Worm (Caenorhabditis elegans): ENCODE results near the gene ppt-1.
"Not testable (repeated sequence)": the region's sequence is repeated elsewhere in the genome, so short reads cannot be mapped to it uniquely, and the experiment has no call there.

Gene ppt-1

ce11 chrV:6602556-6603062 lies 23.5 kb downstream of the ppt-1 start, which contains the start of gene ZK1055.6:
Gene ZK1055.6, minus strand, starts transcription at chrV:6602606.
- no peak for TF ChIP-seq dao-5 (tag; optimal IDR thresholded peaks at IDR 0.05)
- TF ChIP-seq W03F9.2 (tag; optimal IDR thresholded peaks at IDR 0.05): no peak
- no peak for TF ChIP-seq him-1 (tag; optimal IDR thresholded peaks at IDR 0.05)

ce11 chrV:6593700-6594244 lies 32.4 kb downstream of the ppt-1 start, which contains the start of gene hcp-1:
Gene hcp-1, plus strand, starts transcription at chrV:6594194.
- TF ChIP-seq W03F9.2 (tag; optimal IDR thresholded peaks at IDR 0.05): no peak
- no peak for TF ChIP-seq him-1 (tag; optimal IDR thresholded peaks at IDR 0.05)
- no peak for TF ChIP-seq dao-5 (tag; optimal IDR thresholded peaks at IDR 0.05)

ce11 chrV:6590283-6590682 lies 35.9 kb downstream of the ppt-1 start, which contains the start of gene ZK1055.2:
Gene ZK1055.2, plus strand, starts transcription at chrV:6590583.
- no peak for TF ChIP-seq W03F9.2 (tag; optimal IDR thresholded peaks at IDR 0.05)
- no peak for TF ChIP-seq dao-5 (tag; optimal IDR thresholded peaks at IDR 0.05)
- no peak for TF ChIP-seq him-1 (tag; optimal IDR thresholded peaks at IDR 0.05)

DNA sequence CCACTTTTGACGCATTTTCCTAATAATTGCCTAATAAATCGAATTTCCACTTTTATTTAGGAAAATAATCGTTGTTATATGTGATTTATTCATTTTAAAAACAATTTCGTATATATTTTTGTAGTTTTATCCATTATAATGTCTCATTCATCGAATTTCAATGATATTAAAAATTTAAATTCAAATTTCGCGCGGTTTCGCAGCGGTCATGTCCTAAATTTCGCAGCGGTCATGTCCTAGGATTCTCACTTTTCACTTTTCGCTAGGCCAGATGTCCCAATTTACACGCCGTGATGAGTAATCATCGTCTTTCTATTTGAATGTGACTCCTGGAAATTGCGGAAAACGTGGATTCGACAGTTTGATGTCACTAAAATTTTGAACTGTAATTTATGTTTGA lies 44.4 kb downstream of the ppt-1 start, which contains the start of gene ZK1055.4:
Gene ZK1055.4, plus strand, starts transcription at position 301 of the 400 bp plus-strand sequence.
- TF ChIP-seq W03F9.2, him-1, dao-5 (tag; optimal IDR thresholded peaks at IDR 0.05): not testable (repeated sequence)

ce11 chrV:6579992-6580391 lies 46.2 kb downstream of the ppt-1 start, which contains the start of gene EGAP9.3:
Gene EGAP9.3, minus strand, starts transcription at chrV:6580122.
- TF ChIP-seq W03F9.2 (tag; optimal IDR thresholded peaks at IDR 0.05) (no peak), him-1 (tag; optimal IDR thresholded peaks at IDR 0.05) (no peak), dao-5 (tag; optimal IDR thresholded peaks at IDR 0.05) (no peak)

- TF ChIP-seq him-1 (tag; optimal IDR thresholded peaks at IDR 0.05) (no peak), W03F9.2 (tag; optimal IDR thresholded peaks at IDR 0.05) (no peak), dao-5 (tag; optimal IDR thresholded peaks at IDR 0.05) (no peak)
Measured at ce11 chrV:6576567-6576966, 49.6 kb downstream of the ppt-1 start, which contains the start of gene EGAP9.4. Gene EGAP9.4, plus strand, starts transcription at chrV:6576867.

ce11 chrV:6575406-6576130 lies 50.6 kb downstream of the ppt-1 start, which contains the start of gene fut-2:
Gene fut-2, minus strand, starts transcription at chrV:6575890.
- no peak for TF ChIP-seq dao-5 (tag; optimal IDR thresholded peaks at IDR 0.05)
- TF ChIP-seq W03F9.2 (tag; optimal IDR thresholded peaks at IDR 0.05): no peak

Data from whole organism, L4/young adult.